Worm (Caenorhabditis elegans) whole organism, dauer: Measurements from ENCODE around the gene F47B8.8.

Source experiments
- unc-62 ChIP-seq: sonication (generic microtip); optimal IDR thresholded peaks from 2 replicates; lab custom pipeline; 2017; ENCODE audit warnings: missing biosample characterization, missing genetic modification reagents, missing genetic modification characterization

The F47B8.8 gene

ce11 chrV:14314236-14314635 lies 17.3 kb upstream of the F47B8.8 start, which contains the start of gene F47B8.1:
Gene F47B8.1, minus strand, starts transcription at chrV:14314336.
- TF ChIP-seq unc-62 = no peak

ce11 chrV:14316525-14316924 lies 15.0 kb upstream of the F47B8.8 start, which contains the start of gene F47B8.2:
Gene F47B8.2, minus strand, starts transcription at chrV:14316625.
- TF ChIP-seq unc-62 = no peak

- TF ChIP-seq unc-62 = no peak
Observed at ce11 chrV:14317204-14317603, 14.3 kb upstream of the F47B8.8 start.

ce11 chrV:14317621-14318020 lies 13.9 kb upstream of the F47B8.8 start:
- no peak for TF ChIP-seq unc-62

- TF ChIP-seq unc-62 = no peak
Observed at ce11 chrV:14319101-14319781, 12.3 kb upstream of the F47B8.8 start, which contains the start of gene F47B8.13. Gene F47B8.13, minus strand, starts transcription at chrV:14319731.

ce11 chrV:14320246-14320645 lies 11.3 kb upstream of the F47B8.8 start, which contains the start of gene F47B8.14:
Gene F47B8.14, plus strand, starts transcription at chrV:14320546.
- TF ChIP-seq unc-62 = no peak

ce11 chrV:14320730-14321319 lies 10.7 kb upstream of the F47B8.8 start:
- TF ChIP-seq unc-62 = no peak

- no peak for TF ChIP-seq unc-62
Observed at ce11 chrV:14322743-14323142, 8.8 kb upstream of the F47B8.8 start, which contains the start of gene F47B8.3. Gene F47B8.3, minus strand, starts transcription at chrV:14323003.

- no peak for TF ChIP-seq unc-62
Observed at ce11 chrV:14324502-14325467, 6.7 kb upstream of the F47B8.8 start, which contains the start of the genes F47B8.4 and F47B8.18. Gene F47B8.4, minus strand, starts transcription at chrV:14324673. Gene F47B8.18, minus strand, starts transcription at chrV:14325464.

ce11 chrV:14327776-14328175 lies 3.8 kb upstream of the F47B8.8 start, which contains the start of gene F47B8.5:
Gene F47B8.5, minus strand, starts transcription at chrV:14327876.
- TF ChIP-seq unc-62 = no peak

- TF ChIP-seq unc-62 = no peak
Observed at ce11 chrV:14328806-14329205, 2.7 kb upstream of the F47B8.8 start, which contains the start of gene pepm-1. Gene pepm-1, plus strand, starts transcription at chrV:14329106.

- TF ChIP-seq unc-62 = no peak
Observed at ce11 chrV:14333116-14333515, 1.6 kb downstream of the F47B8.8 start, which contains the start of gene srm-4. Gene srm-4, plus strand, starts transcription at chrV:14333416.

ce11 chrV:14334901-14335300 lies 3.4 kb downstream of the F47B8.8 start, which contains the start of gene srm-5:
Gene srm-5, plus strand, starts transcription at chrV:14335201.
- TF ChIP-seq unc-62 = no peak

ce11 chrV:14336655-14337054 lies 5.1 kb downstream of the F47B8.8 start, which contains the start of gene srm-6:
Gene srm-6, plus strand, starts transcription at chrV:14336955.
- no peak for TF ChIP-seq unc-62

ce11 chrV:14341672-14342071 lies 10.1 kb downstream of the F47B8.8 start, which contains the start of gene F47B8.10:
Gene F47B8.10, plus strand, starts transcription at chrV:14341972.
- TF ChIP-seq unc-62 = no peak

- no peak for TF ChIP-seq unc-62
Observed at ce11 chrV:14347234-14347826, 15.8 kb downstream of the F47B8.8 start, which contains the start of gene cept-2. Gene cept-2, plus strand, starts transcription at chrV:14347766.
